Fruit fly (Drosophila melanogaster) whole organism, embryonic: ENCODE measurements around the gene TTLL15.

Experiments used
- BtbVII ChIP-seq: fragments of 200-800 bp; sonication (Bioruptor generic); optimal IDR thresholded peaks from 3 replicates; lab custom pipeline; 2017; ENCODE audit warnings: missing biosample characterization, mild to moderate bottlenecking, missing genetic modification characterization
- CG6689 ChIP-seq: fragments of 200-800 bp; sonication (Bioruptor generic); IDR thresholded peaks from 2 replicates; pipeline ENCODE4 v1.3.6; 2022; ENCODE audit warnings: missing biosample characterization, missing genetic modification characterization
- gsb ChIP-seq: fragments of 200-800 bp; sonication (Bioruptor generic); IDR thresholded peaks from 2 replicates; pipeline ENCODE4 v1.3.6; 2022; ENCODE audit warnings: missing biosample characterization, missing genetic modification characterization
- onecut ChIP-seq: fragments of 200-800 bp; sonication (Bioruptor generic); IDR thresholded peaks from 2 replicates; pipeline ENCODE4 v1.3.6; 2022; ENCODE audit warnings: missing biosample characterization, missing genetic modification characterization
- twi ChIP-seq: fragments of 200-800 bp; optimal IDR thresholded peaks from 2 replicates; lab custom pipeline; 2019; ENCODE audit warnings: missing biosample characterization, mild to moderate bottlenecking, missing genetic modification characterization, moderate library complexity

DNA sequence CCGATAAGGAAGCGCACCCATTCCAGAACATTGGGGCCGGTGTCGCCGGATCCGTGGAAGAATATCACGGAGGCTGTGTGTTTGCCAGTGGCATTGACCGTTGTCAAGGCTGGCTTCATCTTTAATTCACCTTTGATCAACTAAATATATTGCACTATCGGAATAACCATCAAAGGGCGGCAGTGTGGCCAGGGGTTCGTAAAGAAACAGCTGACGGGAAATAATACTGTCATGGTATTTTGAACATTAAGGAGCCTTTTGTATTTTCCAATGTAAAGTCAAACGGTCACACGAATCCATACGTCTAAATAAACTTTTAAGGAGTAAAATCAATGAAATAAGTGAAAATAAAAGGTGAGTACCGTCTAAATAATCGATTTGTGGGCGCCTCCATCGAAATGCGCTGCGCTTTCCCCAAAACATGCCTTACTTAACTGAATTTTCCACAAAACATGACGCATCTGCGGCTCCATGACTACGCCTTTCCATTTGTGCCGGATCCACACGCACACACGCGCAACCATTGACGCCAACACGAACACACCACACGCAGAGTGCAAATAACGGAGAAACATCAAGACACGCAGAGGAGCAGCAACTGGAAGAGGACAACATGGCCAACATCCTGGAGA, 39.3 kb downstream of the TTLL15 start, which contains the start of the genes CG6567 and CG4511:
- no peak for TF ChIP-seq CG6689 (GFP tag; lab: Robert Waterston, UW)
- TF ChIP-seq gsb (GFP tag; lab: Robert Waterston, UW) = no peak
- no peak for TF ChIP-seq onecut (GFP tag; lab: Robert Waterston, UW)
- no peak for TF ChIP-seq twi
- no peak for TF ChIP-seq BtbVII (GFP tag; lab: Kevin White, UChicago)
